Worm (Caenorhabditis elegans) whole organism, mixed stage, embryonic: ENCODE data around the gene C08E3.1.

Source experiments
- blmp-1 ChIP-seq: fragments of 150-350 bp; optimal IDR thresholded peaks from 2 replicates; lab custom pipeline; 2014; ENCODE audit warnings: missing biosample characterization, missing genetic modification characterization
- ces-1 ChIP-seq: fragments of 150-350 bp; optimal IDR thresholded peaks from 2 replicates; lab custom pipeline; 2014; ENCODE audit warnings: missing biosample characterization, missing genetic modification reagents, missing genetic modification characterization
- ham-2 ChIP-seq: fragments of 200-800 bp; sonication (Bioruptor generic); optimal IDR thresholded peaks from 2 replicates; lab custom pipeline; 2018; ENCODE audit warnings: mild to moderate bottlenecking, missing genetic modification characterization, missing compliant biosample characterization
- nhr-12 ChIP-seq: fragments of 150-350 bp; optimal IDR thresholded peaks from 2 replicates; lab custom pipeline; 2014; ENCODE audit warnings: missing biosample characterization, missing genetic modification characterization
- nhr-237 ChIP-seq: fragments of 150-350 bp; optimal IDR thresholded peaks from 2 replicates; lab custom pipeline; 2014; ENCODE audit warnings: missing biosample characterization, missing genetic modification characterization
- nhr-76 ChIP-seq: sonication (generic microtip); optimal IDR thresholded peaks from 2 replicates; lab custom pipeline; 2017; ENCODE audit warnings: missing biosample characterization, missing genetic modification characterization
- pha-4 ChIP-seq: fragments of 150-350 bp; optimal IDR thresholded peaks from 2 replicates; lab custom pipeline; 2018; ENCODE audit warnings: missing biosample characterization, missing genetic modification reagents, missing genetic modification characterization
- snpc-4 ChIP-seq: fragments of 150-350 bp; optimal IDR thresholded peaks from 2 replicates; lab custom pipeline; 2014; ENCODE audit warnings: missing biosample characterization, missing genetic modification characterization
- unc-39 ChIP-seq: fragments of 150-350 bp; optimal IDR thresholded peaks from 2 replicates; lab custom pipeline; 2014; ENCODE audit warnings: missing biosample characterization, missing genetic modification characterization

DNA sequence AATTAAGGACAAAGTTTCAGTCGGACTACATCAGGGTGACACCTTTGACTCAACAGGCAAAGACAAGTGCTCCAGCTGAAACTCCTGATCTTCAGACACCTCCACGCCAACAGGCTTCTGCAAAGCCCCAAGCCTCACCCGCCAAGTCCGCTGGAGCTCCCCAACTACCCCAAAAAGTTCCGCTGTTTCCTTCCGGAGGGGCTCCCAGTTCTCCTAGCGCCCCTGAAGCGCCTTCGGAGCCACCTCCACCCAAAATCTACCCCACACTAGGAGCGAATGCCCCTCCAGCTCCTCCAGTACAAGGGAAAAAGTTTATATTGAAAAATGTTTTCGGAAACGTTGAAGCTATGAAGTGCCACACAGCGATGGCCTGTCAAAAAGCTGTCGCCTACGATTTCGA lies 30.5 kb upstream of the C08E3.1 start:
- no peak for TF ChIP-seq unc-39
- TF ChIP-seq ces-1 (GFP tag; lab: Kevin White, UChicago) = no peak
- TF ChIP-seq nhr-12 (tag; lab: Kevin White, UChicago) = no peak
- TF ChIP-seq nhr-76 (tag; lab: Kevin White, UChicago) = no peak
- TF ChIP-seq snpc-4 (tag; lab: Kevin White, UChicago) = no peak
- no peak for TF ChIP-seq ham-2 (GFP tag; lab: Kevin White, UChicago)
- TF ChIP-seq blmp-1 (tag; lab: Kevin White, UChicago) = no peak
- TF ChIP-seq nhr-237 = no peak
- TF ChIP-seq pha-4 (tag; lab: Kevin White, UChicago) = no peak
